Worm (Caenorhabditis elegans): Measurements from ENCODE around the gene K01A11.1.

DNA sequence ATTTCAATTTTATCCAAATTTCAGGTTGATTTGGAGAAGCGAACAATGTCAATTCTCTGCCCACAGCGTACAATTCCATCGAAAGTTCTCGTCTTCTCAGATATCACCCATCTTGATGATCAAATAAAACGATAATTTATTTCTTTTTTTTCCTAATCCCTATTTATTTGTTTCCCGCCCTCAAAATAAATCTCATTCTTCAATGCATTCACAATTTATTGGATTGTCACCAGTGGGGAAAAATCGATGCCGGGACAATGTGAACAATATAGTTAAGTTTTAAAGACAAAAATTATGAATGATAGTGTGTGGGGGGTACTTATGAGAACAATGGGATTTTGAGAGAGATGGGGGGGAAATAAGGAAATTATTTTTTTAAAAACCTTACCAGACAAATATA is 30.8 kb downstream of the K01A11.1 start:
- TF ChIP-seq nhr-76 (tag; optimal IDR thresholded peaks at IDR 0.05) (no peak), unc-120 (tag; optimal IDR thresholded peaks at IDR 0.05; ENCODE audit: poor library complexity, severe bottlenecking) (no peak), nhr-237 (tag; optimal IDR thresholded peaks at IDR 0.05) (no peak), snpc-4 (tag; optimal IDR thresholded peaks at IDR 0.05) (no peak)
